Worm (Caenorhabditis elegans) whole organism, late embryonic: Measurements from ENCODE around the gene vrp-1.

Source experiments
- T23F11.4 ChIP-seq: fragments of 200-800 bp; sonication (Bioruptor generic); optimal IDR thresholded peaks from 2 replicates; lab custom pipeline; 2018; ENCODE audit warnings: mild to moderate bottlenecking, missing genetic modification characterization, missing compliant biosample characterization
- ama-1 ChIP-seq: fragments of 150-350 bp; optimal IDR thresholded peaks from 2 replicates; lab custom pipeline; 2014
- ceh-2 ChIP-seq: sonication (generic microtip); optimal IDR thresholded peaks from 2 replicates; lab custom pipeline; 2016; ENCODE audit warnings: missing genotype, missing genetic modification characterization, missing compliant biosample characterization
- ceh-45 ChIP-seq: fragments of 200-800 bp; sonication (Bioruptor generic); IDR thresholded peaks from 2 replicates; pipeline ENCODE4 v1.3.6; 2022; ENCODE audit warnings: missing genetic modification reagents, missing genetic modification characterization, missing compliant biosample characterization
- eyg-1 ChIP-seq: sonication (generic microtip); optimal IDR thresholded peaks from 2 replicates; lab custom pipeline; 2016; ENCODE audit warnings: missing genotype, missing genetic modification characterization, missing compliant biosample characterization
- fkh-10 ChIP-seq: fragments of 150-350 bp; optimal IDR thresholded peaks from 2 replicates; lab custom pipeline; 2014; ENCODE audit warnings: missing biosample characterization, missing genetic modification reagents, missing genetic modification characterization
- lin-11 ChIP-seq: fragments of 200-800 bp; sonication (Bioruptor generic); optimal IDR thresholded peaks from 2 replicates; lab custom pipeline; 2018; ENCODE audit warnings: mild to moderate bottlenecking, missing genetic modification characterization, missing compliant biosample characterization
- nhr-11 ChIP-seq: fragments of 150-350 bp; optimal IDR thresholded peaks from 2 replicates; lab custom pipeline; 2014; ENCODE audit warnings: missing biosample characterization, missing genetic modification characterization
- pqm-1 ChIP-seq: sonication (generic microtip); optimal IDR thresholded peaks from 2 replicates; lab custom pipeline; 2016; ENCODE audit warnings: missing genetic modification characterization, missing compliant biosample characterization
- ref-2 ChIP-seq: sonication (generic microtip); optimal IDR thresholded peaks from 2 replicates; lab custom pipeline; 2016; ENCODE audit warnings: missing genetic modification characterization, missing compliant biosample characterization
- sdc-2 ChIP-seq: sonication (generic microtip); optimal IDR thresholded peaks from 2 replicates; lab custom pipeline; 2016; ENCODE audit warnings: missing genotype, missing genetic modification characterization, missing compliant biosample characterization
- tbx-2 ChIP-seq: sonication (generic microtip); optimal IDR thresholded peaks from 2 replicates; lab custom pipeline; 2016; ENCODE audit warnings: missing genetic modification characterization, missing compliant biosample characterization
- unc-42 ChIP-seq: sonication (generic microtip); optimal IDR thresholded peaks from 2 replicates; lab custom pipeline; 2016; ENCODE audit warnings: missing genotype, missing genetic modification characterization, missing compliant biosample characterization
- zip-5 ChIP-seq: sonication (generic microtip); optimal IDR thresholded peaks from 2 replicates; lab custom pipeline; 2016; ENCODE audit warnings: missing genetic modification characterization, missing compliant biosample characterization

ce11 chrIV:3053428-3053827, 41.0 kb downstream of the vrp-1 start, which contains the start of gene ivph-3:
- no peak for TF ChIP-seq nhr-11 (tag; lab: Kevin White, UChicago)
- TF ChIP-seq pqm-1 (tag; lab: Kevin White, UChicago): no peak
- TF ChIP-seq unc-42 (tag; lab: Kevin White, UChicago): no peak
- TF ChIP-seq fkh-10 (GFP tag; lab: Kevin White, UChicago): no peak
- TF ChIP-seq eyg-1 (tag; lab: Kevin White, UChicago): no peak
- no peak for TF ChIP-seq tbx-2 (tag; lab: Kevin White, UChicago)
- no peak for TF ChIP-seq zip-5
- TF ChIP-seq ceh-45 (GFP tag; lab: Robert Waterston, UW): no peak
- no peak for TF ChIP-seq ama-1 (lab: Kevin White, UChicago)
- TF ChIP-seq sdc-2: no peak
- no peak for TF ChIP-seq lin-11
- no peak for TF ChIP-seq ceh-2 (tag; lab: Kevin White, UChicago)
- TF ChIP-seq T23F11.4 (GFP tag; lab: Kevin White, UChicago): no peak
- TF ChIP-seq ref-2 (tag; lab: Kevin White, UChicago): no peak
